Fruit fly (Drosophila melanogaster): ENCODE data around the gene Acer.

The Acer gene

dm6 chr2L:8553789-8554626, 32.3 kb downstream of the Acer start (continued):
- TF ChIP-seq NfI (GFP tag; optimal IDR thresholded peaks at IDR 0.05) (peak; percentile 43), CG7745 (tag; optimal IDR thresholded peaks at IDR 0.05) (no peak), CG18011 (GFP tag; optimal IDR thresholded peaks at IDR 0.05) (no peak), CG1233 (GFP tag; optimal IDR thresholded peaks at IDR 0.05) (peak; percentile 15), bigmax (GFP tag; optimal IDR thresholded peaks at IDR 0.05) (no peak), hkb (optimal IDR thresholded peaks at IDR 0.05) (no peak), hkb (GFP tag; IDR thresholded peaks at IDR 0.05) (peak; percentile 43; the same call in 1 of the 2 replicates), CG2120 (GFP tag; optimal IDR thresholded peaks at IDR 0.05) (peak; percentile 39), CG1024 (GFP tag; IDR thresholded peaks at IDR 0.05) (no peak), Lpt (GFP tag; optimal IDR thresholded peaks at IDR 0.05) (no peak), Doc2 (GFP tag; IDR thresholded peaks at IDR 0.05) (no peak), Nf-YA (GFP tag; IDR thresholded peaks at IDR 0.05) (no peak), CG7556 (GFP tag; optimal IDR thresholded peaks at IDR 0.05) (peak; percentile 61), gro (GFP tag; optimal IDR thresholded peaks at IDR 0.05) (no peak), HLHmδ (GFP tag; optimal IDR thresholded peaks at IDR 0.05) (no peak), vvl (GFP tag; IDR thresholded peaks at IDR 0.05) (peak; percentile 80), CG11504 (tag; optimal IDR thresholded peaks at IDR 0.05) (peak; percentile 73), jing (GFP tag; optimal IDR thresholded peaks at IDR 0.05) (no peak), CG10267 (tag; optimal IDR thresholded peaks at IDR 0.05) (peak; percentile 33), Bteb2 (GFP tag; optimal IDR thresholded peaks at IDR 0.05) (peak; percentile 22), sens-2 (GFP tag; IDR thresholded peaks at IDR 0.05) (no peak), tap (tag; optimal IDR thresholded peaks at IDR 0.05) (no peak), nmo (GFP tag; optimal IDR thresholded peaks at IDR 0.05) (peak; percentile 54), Ets65A (GFP tag) (peak; percentile 85), CG2129 (GFP tag; IDR thresholded peaks at IDR 0.05; ENCODE audit: partially characterized antibody) (no peak), bab2 (GFP tag; optimal IDR thresholded peaks at IDR 0.05) (peak; percentile 23), Abd-B (GFP tag; optimal IDR thresholded peaks at IDR 0.05) (no peak), lmd (GFP tag; IDR thresholded peaks at IDR 0.05) (peak; percentile 36; the same call in 1 of the 2 replicates), Lim3 (GFP tag; IDR thresholded peaks at IDR 0.05) (no peak), sqz (GFP tag; optimal IDR thresholded peaks at IDR 0.05) (peak; percentile 62), Chrac-16 (GFP tag; optimal IDR thresholded peaks at IDR 0.05) (peak; percentile 53), CG18599 (GFP tag; optimal IDR thresholded peaks at IDR 0.05) (peak; percentile 67), exex (tag; optimal IDR thresholded peaks at IDR 0.05) (no peak), lilli (GFP tag; optimal IDR thresholded peaks at IDR 0.05) (peak; percentile 33), croc (GFP tag; conservative IDR thresholded peaks at IDR 0.05) (peak; percentile 16; the same call in 1 of the 3 replicates), Awh (GFP tag; IDR thresholded peaks at IDR 0.05) (no peak), salm (tag; optimal IDR thresholded peaks at IDR 0.05) (no peak), CG9215 (GFP tag; IDR thresholded peaks at IDR 0.05) (no peak), D19A (tag; optimal IDR thresholded peaks at IDR 0.05) (peak; percentile 68), CG34422 (GFP tag; IDR thresholded peaks at IDR 0.05) (no peak), Hr78 (GFP tag; optimal IDR thresholded peaks at IDR 0.05) (peak in 1 of 2 experiments; percentile 45), jumu (GFP tag; optimal IDR thresholded peaks at IDR 0.05) (peak; percentile 13), danr (GFP tag; IDR thresholded peaks at IDR 0.05) (no peak), fru (optimal IDR thresholded peaks at IDR 0.05) (no peak), CoRest (tag; optimal IDR thresholded peaks at IDR 0.05) (peak; percentile 60), CG8478 (optimal IDR thresholded peaks at IDR 0.05) (no peak), sug (tag; optimal IDR thresholded peaks at IDR 0.05) (peak; percentile 11), CG11456 (GFP tag; IDR thresholded peaks at IDR 0.05) (no peak), inv (GFP tag; IDR thresholded peaks at IDR 0.05; ENCODE audit: partially characterized antibody) (no peak), CG10431 (GFP tag; optimal IDR thresholded peaks at IDR 0.05) (no peak)
